Worm (Caenorhabditis elegans) whole organism, midembryonic: ENCODE results near the gene nhr-90.

Experiments used
- ref-1 ChIP-seq: fragments of 200-800 bp; sonication (Bioruptor generic); conservative IDR thresholded peaks from 2 replicates; pipeline ENCODE4 v1.3.6; 2022; ENCODE audit warnings: missing genetic modification reagents, missing genetic modification characterization, missing compliant biosample characterization
- ztf-29 ChIP-seq: fragments of 200-800 bp; sonication (Bioruptor generic); IDR thresholded peaks from 2 replicates; pipeline ENCODE4 v1.3.6; 2022; ENCODE audit warnings: missing genetic modification reagents, missing genetic modification characterization, missing compliant biosample characterization

ce11 chrV:576918-577317 is 33.4 kb upstream of the nhr-90 start:
- TF ChIP-seq ref-1 (GFP tag; lab: Robert Waterston, UW) (no peak), ztf-29 (GFP tag; lab: Robert Waterston, UW) (no peak)
